Worm (Caenorhabditis elegans): ENCODE measurements around the gene C04A11.1.

DNA sequence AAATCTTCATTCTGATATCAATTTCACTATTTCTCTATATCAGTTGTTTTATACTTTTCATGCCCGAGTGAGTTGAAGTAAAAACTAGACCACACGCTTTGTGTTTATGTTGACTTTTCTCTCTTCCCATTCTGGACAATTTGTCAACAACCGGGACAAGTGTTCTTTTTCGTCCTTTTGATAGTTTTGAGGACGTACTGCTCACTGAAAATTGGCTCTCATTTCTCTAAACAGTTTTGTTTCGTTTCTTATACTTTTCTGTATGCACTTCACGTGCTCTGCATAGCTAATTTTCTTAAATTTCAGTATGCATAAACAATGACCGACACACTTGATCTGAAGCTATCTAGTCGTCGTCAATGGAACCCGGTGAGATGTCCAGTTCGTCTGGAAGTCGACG, 27.3 kb downstream of the C04A11.1 start, which contains the start of gene adm-2:
- TF ChIP-seq F22D6.2 (tag; optimal IDR thresholded peaks at IDR 0.05) (no peak), mxl-1 (tag; optimal IDR thresholded peaks at IDR 0.05) (no peak), egl-44 (GFP tag; IDR thresholded peaks at IDR 0.05) (no peak), akir-1 (GFP tag; optimal IDR thresholded peaks at IDR 0.05) (no peak), him-1 (tag; optimal IDR thresholded peaks at IDR 0.05) (no peak), tlf-1 (GFP tag; optimal IDR thresholded peaks at IDR 0.05) (no peak), ztf-28 (GFP tag; IDR thresholded peaks at IDR 0.05) (no peak)

Measured in whole organism, young adult.